Worm (Caenorhabditis elegans): Measurements from ENCODE around the gene zip-5.

Gene zip-5

DNA sequence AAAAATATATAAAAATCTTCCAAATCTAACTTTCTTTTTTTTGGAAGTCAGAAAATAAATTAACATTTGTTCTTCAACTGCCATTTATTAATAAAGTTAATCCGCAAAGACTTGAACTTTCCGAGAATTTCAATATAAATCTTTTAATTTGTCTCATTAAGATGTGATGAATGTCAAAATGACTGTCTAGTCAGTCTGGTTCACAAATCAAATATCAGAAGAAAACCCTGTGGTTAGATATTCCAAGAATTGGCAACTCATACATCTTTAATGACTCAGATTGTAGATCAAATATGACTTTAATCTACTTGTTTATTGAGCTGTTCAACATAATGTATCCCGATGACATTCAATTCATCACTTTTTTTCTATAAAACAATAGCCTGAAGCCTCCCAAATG, 1.3 kb downstream of the zip-5 start:
- no peak for TF ChIP-seq ceh-82 (tag; optimal IDR thresholded peaks at IDR 0.05)
- no peak for TF ChIP-seq F13H6.1 (tag; optimal IDR thresholded peaks at IDR 0.05)
- no peak for TF ChIP-seq ztf-4 (tag; optimal IDR thresholded peaks at IDR 0.05)
- TF ChIP-seq mdl-1 (tag; optimal IDR thresholded peaks at IDR 0.05): no peak
- no peak for TF ChIP-seq alr-1 (tag; optimal IDR thresholded peaks at IDR 0.05)
- TF ChIP-seq fos-1 (tag; optimal IDR thresholded peaks at IDR 0.05): no peak
- TF ChIP-seq zag-1 (tag; optimal IDR thresholded peaks at IDR 0.05): no peak
- TF ChIP-seq mbf-1 (tag; optimal IDR thresholded peaks at IDR 0.05): no peak
- TF ChIP-seq egl-27 (tag; optimal IDR thresholded peaks at IDR 0.05): no peak
- no peak for TF ChIP-seq elt-3 (tag; optimal IDR thresholded peaks at IDR 0.05)
- no peak for TF ChIP-seq snpc-4 (tag; optimal IDR thresholded peaks at IDR 0.05)
- no peak for TF ChIP-seq nhr-12 (tag; optimal IDR thresholded peaks at IDR 0.05)
- TF ChIP-seq nhr-23 (tag; optimal IDR thresholded peaks at IDR 0.05): no peak
- TF ChIP-seq lsy-2 (tag; optimal IDR thresholded peaks at IDR 0.05): no peak
- no peak for TF ChIP-seq unc-55 (GFP tag; optimal IDR thresholded peaks at IDR 0.05)
- TF ChIP-seq ztf-11 (tag; optimal IDR thresholded peaks at IDR 0.05): no peak
- no peak for TF ChIP-seq crh-2 (tag; optimal IDR thresholded peaks at IDR 0.05)
- no peak for TF ChIP-seq Y55F3AM.14 (GFP tag; optimal IDR thresholded peaks at IDR 0.05)
- no peak for TF ChIP-seq nhr-10 (tag; optimal IDR thresholded peaks at IDR 0.05)
- TF ChIP-seq mab-5 (tag; optimal IDR thresholded peaks at IDR 0.05): no peak

DNA sequence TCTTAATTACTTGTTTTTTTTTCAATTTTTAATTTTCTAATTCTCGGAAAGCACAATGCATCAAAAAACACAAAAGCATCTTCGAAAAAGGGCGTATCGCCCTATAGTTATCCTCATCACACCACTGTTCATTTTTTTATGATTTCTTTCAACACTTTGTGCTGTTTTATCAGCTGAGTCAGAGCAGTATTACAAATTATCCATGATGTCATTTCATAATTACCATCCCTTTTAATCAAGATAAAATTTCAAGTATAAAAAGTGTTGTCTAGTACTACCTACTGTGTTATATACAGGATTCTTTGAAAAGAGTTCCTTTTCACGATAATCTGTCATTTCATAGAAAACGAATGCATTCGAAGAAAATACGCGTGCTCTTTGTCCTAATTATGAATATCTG, 2.3 kb downstream of the zip-5 start:
- TF ChIP-seq zag-1 (tag; optimal IDR thresholded peaks at IDR 0.05): no peak
- TF ChIP-seq fos-1 (tag; optimal IDR thresholded peaks at IDR 0.05): peak; percentile 57

DNA sequence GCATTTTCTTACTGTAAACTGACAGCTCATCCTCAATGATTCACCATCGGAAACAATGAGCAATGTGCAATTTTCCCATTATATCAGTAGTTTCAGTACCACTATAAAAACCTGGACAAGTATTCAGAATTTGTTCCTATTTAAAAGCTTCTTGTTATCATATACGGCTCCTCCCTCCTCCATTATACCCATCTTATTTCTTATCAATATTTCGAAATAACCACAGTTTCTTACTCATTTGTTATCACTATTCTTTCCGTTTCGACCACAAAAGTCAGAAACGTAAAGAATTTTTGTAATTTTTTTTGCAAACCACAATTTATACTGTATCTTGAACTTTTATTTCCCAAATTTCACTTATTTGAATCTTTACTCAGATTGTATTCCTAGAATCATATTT, 3.7 kb downstream of the zip-5 start:
- peak; percentile 97 for TF ChIP-seq fos-1 (tag; optimal IDR thresholded peaks at IDR 0.05)
- no peak for TF ChIP-seq R02D3.7 (tag; optimal IDR thresholded peaks at IDR 0.05)
- TF ChIP-seq crh-2 (tag; optimal IDR thresholded peaks at IDR 0.05): peak; percentile 14

DNA sequence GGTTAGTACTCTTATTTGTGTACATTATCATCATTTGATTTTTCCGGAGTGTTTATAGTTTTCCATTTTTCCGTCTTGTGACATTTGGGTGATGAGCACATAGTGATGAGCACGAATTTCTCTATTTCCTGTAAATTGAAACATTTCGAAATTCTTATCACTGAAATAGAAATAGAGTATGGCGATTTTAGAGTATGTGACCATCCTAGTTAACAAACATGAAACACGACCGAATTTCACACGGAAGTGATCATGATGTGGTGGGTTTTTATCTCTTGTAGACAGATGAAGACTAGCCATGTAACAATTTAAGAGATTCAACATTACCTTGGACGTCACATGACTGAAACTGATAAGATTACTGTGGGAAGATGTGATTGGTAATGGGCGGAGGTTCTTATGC, 4.9 kb downstream of the zip-5 start:
- TF ChIP-seq lin-39 (tag; optimal IDR thresholded peaks at IDR 0.05) (no peak), ceh-82 (tag; optimal IDR thresholded peaks at IDR 0.05) (no peak), nhr-77 (tag; optimal IDR thresholded peaks at IDR 0.05) (no peak), nhr-21 (tag; optimal IDR thresholded peaks at IDR 0.05) (no peak), elt-3 (tag; optimal IDR thresholded peaks at IDR 0.05) (no peak), egl-27 (tag; optimal IDR thresholded peaks at IDR 0.05) (no peak), blmp-1 (tag; optimal IDR thresholded peaks at IDR 0.05; ENCODE audit: insufficient read depth) (no peak), sem-4 (tag; optimal IDR thresholded peaks at IDR 0.05) (no peak), R02D3.7 (tag; optimal IDR thresholded peaks at IDR 0.05) (no peak), ZK546.5 (tag; optimal IDR thresholded peaks at IDR 0.05) (no peak), unc-39 (tag; optimal IDR thresholded peaks at IDR 0.05) (no peak), mdl-1 (tag; optimal IDR thresholded peaks at IDR 0.05) (no peak), Y55F3AM.14 (GFP tag; optimal IDR thresholded peaks at IDR 0.05) (no peak), unc-62 (GFP tag; optimal IDR thresholded peaks at IDR 0.05) (no peak), dmd-4 (tag; optimal IDR thresholded peaks at IDR 0.05) (no peak), ceh-16 (tag; optimal IDR thresholded peaks at IDR 0.05) (no peak), F13H6.1 (tag; optimal IDR thresholded peaks at IDR 0.05) (peak; percentile 72), unc-55 (GFP tag; optimal IDR thresholded peaks at IDR 0.05) (no peak), elt-1 (tag; optimal IDR thresholded peaks at IDR 0.05) (no peak), nhr-6 (tag; optimal IDR thresholded peaks at IDR 0.05) (no peak), lin-11 (tag; optimal IDR thresholded peaks at IDR 0.05) (no peak), skn-1 (tag; optimal IDR thresholded peaks at IDR 0.05) (peak; percentile 40), nhr-25 (tag; optimal IDR thresholded peaks at IDR 0.05) (no peak), lsy-2 (tag; optimal IDR thresholded peaks at IDR 0.05) (peak in 1 of 2 experiments; percentile 37), snpc-4 (tag; optimal IDR thresholded peaks at IDR 0.05) (no peak), peb-1 (tag; optimal IDR thresholded peaks at IDR 0.05) (no peak), nhr-237 (tag; optimal IDR thresholded peaks at IDR 0.05) (no peak), ztf-1 (GFP tag; conservative IDR thresholded peaks at IDR 0.05) (no peak), mbf-1 (tag; optimal IDR thresholded peaks at IDR 0.05) (no peak), zag-1 (tag; optimal IDR thresholded peaks at IDR 0.05) (no peak), nhr-10 (tag; optimal IDR thresholded peaks at IDR 0.05) (no peak), alr-1 (tag; optimal IDR thresholded peaks at IDR 0.05) (no peak), lin-13 (GFP tag; optimal IDR thresholded peaks at IDR 0.05) (no peak), sma-9 (GFP tag; optimal IDR thresholded peaks at IDR 0.05) (peak; percentile 59), sma-9 (tag; optimal IDR thresholded peaks at IDR 0.05) (no peak), mab-5 (tag; optimal IDR thresholded peaks at IDR 0.05) (no peak), ztf-11 (tag; optimal IDR thresholded peaks at IDR 0.05) (no peak), ztf-4 (tag; optimal IDR thresholded peaks at IDR 0.05) (no peak), nhr-129 (tag; optimal IDR thresholded peaks at IDR 0.05) (peak; percentile 39), nhr-11 (tag; optimal IDR thresholded peaks at IDR 0.05) (no peak), aly-2 (tag; optimal IDR thresholded peaks at IDR 0.05) (no peak), nhr-23 (tag; optimal IDR thresholded peaks at IDR 0.05) (no peak), crh-2 (tag; optimal IDR thresholded peaks at IDR 0.05) (peak; percentile 56), nhr-12 (tag; optimal IDR thresholded peaks at IDR 0.05) (no peak), C34F6.9 (tag; optimal IDR thresholded peaks at IDR 0.05) (no peak), fos-1 (tag; optimal IDR thresholded peaks at IDR 0.05) (peak; percentile 90)

Data from whole organism, L2 larva.